Worm (Caenorhabditis elegans) whole organism, L1 larva: Measurements from ENCODE around the gene W08E12.5.
A peak's percentile ranks its signal among the peaks of the same experiment; 100 is the strongest.

Experiments
- F16B12.6 ChIP-seq: fragments of 150-350 bp; optimal IDR thresholded peaks from 2 replicates; lab custom pipeline; 2014; ENCODE audit warnings: missing biosample characterization, missing genetic modification characterization
- aha-1 ChIP-seq: fragments of 150-350 bp; optimal IDR thresholded peaks from 2 replicates; lab custom pipeline; 2014; ENCODE audit warnings: missing biosample characterization, missing genetic modification characterization
- alr-1 ChIP-seq: fragments of 200-800 bp; sonication (Bioruptor generic); optimal IDR thresholded peaks from 2 replicates; lab custom pipeline; 2018; ENCODE audit warnings: borderline replicate concordance, mild to moderate bottlenecking, missing genetic modification characterization, missing compliant biosample characterization
- aly-2 ChIP-seq: fragments of 150-350 bp; optimal IDR thresholded peaks from 2 replicates; lab custom pipeline; 2014; ENCODE audit warnings: missing biosample characterization, missing genetic modification characterization
- ceh-8 ChIP-seq: fragments of 200-800 bp; sonication (Bioruptor generic); optimal IDR thresholded peaks from 2 replicates; lab custom pipeline; 2018; ENCODE audit warnings: mild to moderate bottlenecking, missing genetic modification characterization, moderate library complexity, missing compliant biosample characterization
- ceh-82 ChIP-seq, 3 experiments: fragments of 150-350 bp in 1 of 3; sonication (generic microtip) in 2 of 3; optimal IDR thresholded peaks; 2 replicates each; lab custom pipeline; 2014 to 2017; ENCODE audit warnings: missing biosample characterization in 3 of 3, missing genetic modification characterization in 3 of 3
- ceh-90 ChIP-seq: sonication (generic microtip); optimal IDR thresholded peaks from 2 replicates; lab custom pipeline; 2016; ENCODE audit warnings: missing genetic modification characterization, missing compliant biosample characterization
- ces-1 ChIP-seq: fragments of 150-350 bp; optimal IDR thresholded peaks from 2 replicates; lab custom pipeline; 2014; ENCODE audit warnings: missing biosample characterization, missing genetic modification reagents, missing genetic modification characterization
- dsc-1 ChIP-seq: sonication (generic microtip); optimal IDR thresholded peaks from 2 replicates; lab custom pipeline; 2016; ENCODE audit warnings: mild to moderate bottlenecking, missing genetic modification characterization, missing compliant biosample characterization
- efl-1 ChIP-seq, 4 experiments: fragments of 150-350 bp; optimal IDR thresholded peaks in 3 of 4; peaks in 1 of 4; 1 replicate in 1 of 4; 2 replicates in 3 of 4; lab custom pipeline; 2014; ENCODE audit warnings: missing biosample characterization in 2 of 4, missing genetic modification characterization in 2 of 4, missing genetic modification reagents in 2 of 4
- egl-13 ChIP-seq: sonication (generic microtip); optimal IDR thresholded peaks from 2 replicates; lab custom pipeline; 2016; ENCODE audit warnings: missing genotype, missing genetic modification reagents, missing genetic modification characterization, missing compliant biosample characterization
- elt-2 ChIP-seq: sonication (generic microtip); optimal IDR thresholded peaks from 2 replicates; lab custom pipeline; 2016; ENCODE audit warnings: missing genetic modification characterization, mild to moderate bottlenecking, inconsistent platforms, missing compliant biosample characterization, missing genetic modification reagents
- elt-3 ChIP-seq, 6 experiments: fragments of 150-350 bp in 1 of 6; sonication (generic microtip); optimal IDR thresholded peaks; 2 replicates each; lab custom pipeline; 2017 to 2018; ENCODE audit warnings: missing biosample characterization in 6 of 6, missing genetic modification characterization in 6 of 6, inconsistent platforms in 1 of 6
- ets-5 ChIP-seq: fragments of 200-800 bp; sonication (Bioruptor generic); IDR thresholded peaks from 2 replicates; pipeline ENCODE4 v1.3.6; 2022; ENCODE audit warnings: missing genetic modification characterization, missing compliant biosample characterization
- fkh-10 ChIP-seq: sonication (generic microtip); optimal IDR thresholded peaks from 2 replicates; lab custom pipeline; 2017; ENCODE audit warnings: missing biosample characterization, missing genetic modification reagents, missing genetic modification characterization
- grh-1 ChIP-seq: fragments of 200-800 bp; sonication (Bioruptor generic); IDR thresholded peaks from 2 replicates; pipeline ENCODE4 v1.3.6; 2022; ENCODE audit warnings: missing genetic modification reagents, missing genetic modification characterization, missing compliant biosample characterization
- isw-1 ChIP-seq: fragments of 200-800 bp; sonication (Bioruptor generic); IDR thresholded peaks from 2 replicates; pipeline ENCODE4 v1.3.6; 2022; ENCODE audit warnings: missing genetic modification characterization, missing compliant biosample characterization
- jun-1 ChIP-seq: fragments of 150-350 bp; optimal IDR thresholded peaks from 2 replicates; lab custom pipeline; 2014; ENCODE audit warnings: missing biosample characterization, missing genetic modification reagents, missing genetic modification characterization
- lin-14 ChIP-seq: fragments of 200-800 bp; sonication (Bioruptor generic); optimal IDR thresholded peaks from 2 replicates; lab custom pipeline; 2018; ENCODE audit warnings: mild to moderate bottlenecking, missing genetic modification characterization, moderate library complexity, missing compliant biosample characterization
- lin-35 ChIP-seq, 2 experiments: fragments of 150-350 bp; optimal IDR thresholded peaks; 2 replicates each; lab custom pipeline; 2014; ENCODE audit warnings: missing biosample characterization in 2 of 2, missing genetic modification characterization in 2 of 2, missing genetic modification reagents in 2 of 2
- lin-39 ChIP-seq: fragments of 150-350 bp; optimal IDR thresholded peaks from 2 replicates; lab custom pipeline; 2014; ENCODE audit warnings: missing biosample characterization, missing genetic modification reagents, missing genetic modification characterization
- lsy-2 ChIP-seq, 2 experiments: fragments of 150-350 bp; optimal IDR thresholded peaks; 2 replicates each; lab custom pipeline; 2014; ENCODE audit warnings: missing biosample characterization in 2 of 2, missing genetic modification characterization in 2 of 2
- nhr-11 ChIP-seq: fragments of 150-350 bp; optimal IDR thresholded peaks from 2 replicates; lab custom pipeline; 2014; ENCODE audit warnings: missing biosample characterization, missing genetic modification characterization
- nhr-12 ChIP-seq: sonication (generic microtip); optimal IDR thresholded peaks from 2 replicates; lab custom pipeline; 2017; ENCODE audit warnings: missing biosample characterization, missing genetic modification characterization
- nhr-20 ChIP-seq: sonication (generic microtip); optimal IDR thresholded peaks from 2 replicates; lab custom pipeline; 2016; ENCODE audit warnings: mild to moderate bottlenecking, missing genetic modification characterization, missing compliant biosample characterization
- nhr-28 ChIP-seq: fragments of 150-350 bp; optimal IDR thresholded peaks from 2 replicates; lab custom pipeline; 2014; ENCODE audit warnings: missing biosample characterization, missing genetic modification characterization
- nhr-47 ChIP-seq: sonication (generic microtip); optimal IDR thresholded peaks from 2 replicates; lab custom pipeline; 2016; ENCODE audit warnings: mild to moderate bottlenecking, missing genetic modification characterization, moderate library complexity, missing compliant biosample characterization
- nhr-71 ChIP-seq: sonication (generic microtip); optimal IDR thresholded peaks from 2 replicates; lab custom pipeline; 2016; ENCODE audit warnings: mild to moderate bottlenecking, missing genetic modification characterization, moderate library complexity, missing compliant biosample characterization
- nhr-77 ChIP-seq: fragments of 150-350 bp; optimal IDR thresholded peaks from 2 replicates; lab custom pipeline; 2014; ENCODE audit warnings: missing biosample characterization, missing genetic modification characterization
- nhr-84 ChIP-seq: sonication (generic microtip); optimal IDR thresholded peaks from 2 replicates; lab custom pipeline; 2017; ENCODE audit warnings: missing biosample characterization, missing genetic modification characterization
- nhr-85 ChIP-seq: sonication (generic microtip); peaks from one replicate; lab custom pipeline; 2016; ENCODE audit warnings: missing genetic modification characterization, inconsistent platforms, missing compliant biosample characterization
- nhr-90 ChIP-seq: sonication (generic microtip); optimal IDR thresholded peaks from 2 replicates; lab custom pipeline; 2016; ENCODE audit warnings: mild to moderate bottlenecking, missing genetic modification characterization, missing compliant biosample characterization; ENCODE audit not compliant: poor library complexity
- pag-3 ChIP-seq: sonication (generic microtip); optimal IDR thresholded peaks from 2 replicates; lab custom pipeline; 2017; ENCODE audit warnings: missing genetic modification characterization, mild to moderate bottlenecking, missing compliant biosample characterization, antibody characterized with exemption, borderline replicate concordance; ENCODE audit not compliant: insufficient read depth
- pax-3 ChIP-seq: fragments of 200-800 bp; sonication (Bioruptor generic); optimal IDR thresholded peaks from 2 replicates; lab custom pipeline; 2018; ENCODE audit warnings: mild to moderate bottlenecking, missing genetic modification characterization, moderate library complexity, missing compliant biosample characterization
- rnt-1 ChIP-seq: sonication (generic microtip); optimal IDR thresholded peaks from 2 replicates; lab custom pipeline; 2016; ENCODE audit warnings: mild to moderate bottlenecking, missing genetic modification characterization, moderate library complexity, missing compliant biosample characterization
- skn-1 ChIP-seq: fragments of 150-350 bp; optimal IDR thresholded peaks from 2 replicates; lab custom pipeline; 2014; ENCODE audit warnings: missing biosample characterization, missing genetic modification characterization
- snpc-4 ChIP-seq: fragments of 150-350 bp; optimal IDR thresholded peaks from 2 replicates; lab custom pipeline; 2014; ENCODE audit warnings: missing biosample characterization, missing genetic modification characterization
- snu-23 ChIP-seq: sonication (generic microtip); optimal IDR thresholded peaks from 2 replicates; lab custom pipeline; 2016; ENCODE audit warnings: missing genetic modification characterization, missing compliant biosample characterization
- sup-37 ChIP-seq: fragments of 200-800 bp; sonication (Bioruptor generic); optimal IDR thresholded peaks from 2 replicates; lab custom pipeline; 2018; ENCODE audit warnings: mild to moderate bottlenecking, missing genetic modification characterization, missing compliant biosample characterization
- swsn-7 ChIP-seq: sonication (generic microtip); optimal IDR thresholded peaks from 2 replicates; lab custom pipeline; 2016; ENCODE audit warnings: missing genetic modification characterization, missing compliant biosample characterization
- tbx-2 ChIP-seq: sonication (generic microtip); optimal IDR thresholded peaks from 2 replicates; lab custom pipeline; 2016; ENCODE audit warnings: missing genetic modification characterization, missing compliant biosample characterization
- unc-130 ChIP-seq: fragments of 150-350 bp; optimal IDR thresholded peaks from 2 replicates; lab custom pipeline; 2017; ENCODE audit warnings: missing biosample characterization, missing genetic modification characterization, inconsistent platforms
- unc-30 ChIP-seq: sonication (generic microtip); optimal IDR thresholded peaks from 2 replicates; lab custom pipeline; 2017; ENCODE audit warnings: missing biosample characterization, missing genetic modification characterization
- unc-62 ChIP-seq: fragments of 150-350 bp; optimal IDR thresholded peaks from 2 replicates; lab custom pipeline; 2014; ENCODE audit warnings: missing biosample characterization, missing genetic modification reagents, missing genetic modification characterization
- zag-1 ChIP-seq: fragments of 150-350 bp; optimal IDR thresholded peaks from 2 replicates; lab custom pipeline; 2014; ENCODE audit warnings: missing biosample characterization, missing genetic modification characterization
- ztf-4 ChIP-seq: fragments of 150-350 bp; optimal IDR thresholded peaks from 2 replicates; lab custom pipeline; 2014; ENCODE audit warnings: missing biosample characterization, missing genetic modification characterization

W08E12.5 gene

ce11 chrIV:3293800-3294493, 6.6 kb upstream of the W08E12.5 start:
- no peak for TF ChIP-seq efl-1 (optimal IDR thresholded peaks at IDR 0.05; lab: Kevin White, UChicago)
- peak in 1 of 2 experiments; percentile 79 for TF ChIP-seq efl-1 (GFP tag; optimal IDR thresholded peaks at IDR 0.05 in 1 of 2; lab: Kevin White, UChicago)
- no peak for TF ChIP-seq aha-1 (tag; lab: Kevin White, UChicago)
- peak; percentile 62 for TF ChIP-seq alr-1 (tag; lab: Kevin White, UChicago)
- TF ChIP-seq ceh-90: no peak

- TF ChIP-seq elt-3 (tag; optimal IDR thresholded peaks at IDR 0.05; lab: Kevin White, UChicago): peak in 5 of 6 experiments; percentile 22 to 98 (median 81)
- peak; percentile 75 for TF ChIP-seq F16B12.6 (tag; lab: Kevin White, UChicago)
- TF ChIP-seq unc-130: peak; percentile 98
- peak; percentile 90 for TF ChIP-seq tbx-2
- TF ChIP-seq pag-3 (tag; lab: Kevin White, UChicago): peak; percentile 55
- peak; percentile 88 for TF ChIP-seq pax-3 (tag; lab: Kevin White, UChicago)
- peak; percentile 84 for TF ChIP-seq dsc-1 (tag; lab: Kevin White, UChicago)
- TF ChIP-seq isw-1 (GFP tag; lab: Robert Waterston, UW): peak; percentile 93
- no peak for TF ChIP-seq unc-62 (GFP tag; lab: Kevin White, UChicago)
- peak; percentile 95 for TF ChIP-seq lin-14
- peak; percentile 75 for TF ChIP-seq grh-1 (GFP tag; lab: Robert Waterston, UW)
- no peak for TF ChIP-seq alr-1 (tag; lab: Kevin White, UChicago)
- peak; percentile 97 for TF ChIP-seq snu-23 (GFP tag; lab: Kevin White, UChicago)
- TF ChIP-seq nhr-84 (tag; lab: Kevin White, UChicago): no peak
- TF ChIP-seq nhr-77 (tag; lab: Kevin White, UChicago): peak; percentile 96
- TF ChIP-seq nhr-20 (tag; lab: Kevin White, UChicago): peak; percentile 94
- peak; percentile 94 to 96 for TF ChIP-seq efl-1 (optimal IDR thresholded peaks at IDR 0.05; lab: Kevin White, UChicago)
- TF ChIP-seq efl-1 (GFP tag; optimal IDR thresholded peaks at IDR 0.05 in 1 of 2; lab: Kevin White, UChicago): peak; percentile 88 to 99
- peak; percentile 94 to 98 (median 94) for TF ChIP-seq ceh-82 (tag; optimal IDR thresholded peaks at IDR 0.05; lab: Kevin White, UChicago)
- peak; percentile 76 for TF ChIP-seq snpc-4
- peak; percentile 40 for TF ChIP-seq elt-2 (tag; lab: Kevin White, UChicago)
- peak; percentile 94 to 96 for TF ChIP-seq lin-35 (GFP tag; optimal IDR thresholded peaks at IDR 0.05; lab: Kevin White, UChicago)
- TF ChIP-seq egl-13 (tag; lab: Kevin White, UChicago): peak; percentile 70
- TF ChIP-seq nhr-47: peak; percentile 94
- TF ChIP-seq swsn-7 (tag; lab: Kevin White, UChicago): peak; percentile 93
- peak; percentile 68 for TF ChIP-seq nhr-11 (tag; lab: Kevin White, UChicago)
- TF ChIP-seq ztf-4 (tag; lab: Kevin White, UChicago): peak; percentile 80
- peak; percentile 94 for TF ChIP-seq nhr-85 (tag; lab: Kevin White, UChicago)
- peak; percentile 96 for TF ChIP-seq skn-1
- no peak for TF ChIP-seq unc-30 (tag; lab: Kevin White, UChicago)
- TF ChIP-seq nhr-28: no peak
- peak; percentile 90 for TF ChIP-seq nhr-90
- TF ChIP-seq sup-37 (GFP tag; lab: Kevin White, UChicago): no peak
- TF ChIP-seq ceh-8: peak; percentile 54
- TF ChIP-seq fkh-10 (GFP tag; lab: Kevin White, UChicago): peak; percentile 69
- no peak for TF ChIP-seq aha-1 (tag; lab: Kevin White, UChicago)
- TF ChIP-seq aly-2 (tag; lab: Kevin White, UChicago): peak; percentile 84
- TF ChIP-seq ets-5 (GFP tag; lab: Robert Waterston, UW): no peak
- TF ChIP-seq lin-39 (tag; lab: Kevin White, UChicago): peak; percentile 70
- TF ChIP-seq ceh-90: no peak
- TF ChIP-seq jun-1 (tag; lab: Kevin White, UChicago): peak; percentile 87
- peak; percentile 97 for TF ChIP-seq nhr-71
- TF ChIP-seq ces-1: no peak
- peak; percentile 96 to 97 for TF ChIP-seq lsy-2 (tag; optimal IDR thresholded peaks at IDR 0.05; lab: Kevin White, UChicago)
- no peak for TF ChIP-seq nhr-12
- peak; percentile 50 for TF ChIP-seq zag-1
- TF ChIP-seq rnt-1 (tag; lab: Kevin White, UChicago): peak; percentile 95
Measured at ce11 chrIV:3294553-3295185, 5.9 kb upstream of the W08E12.5 start, which contains the start of gene W08E12.7. Gene W08E12.7, plus strand, starts transcription at chrIV:3295135.
